Fruit fly (Drosophila melanogaster) whole organism: ENCODE measurements around the gene Cyp9f2.

ENCODE experiments used
- CG8478 ChIP-seq: fragments of >200 bp; optimal IDR thresholded peaks from 2 replicates; lab custom pipeline; 2018; ENCODE audit warnings: inconsistent platforms
- Dll ChIP-seq: fragments of >200 bp; optimal IDR thresholded peaks from 2 replicates; lab custom pipeline; 2017
- EcR ChIP-seq, 2 experiments: fragments of >200 bp; optimal IDR thresholded peaks; 2 replicates each; lab custom pipeline; 2017; ENCODE audit warnings: missing biosample characterization in 2 of 2, missing genetic modification characterization in 2 of 2, missing genetic modification reagents in 2 of 2
- pan ChIP-seq: fragments of >200 bp; optimal IDR thresholded peaks from 2 replicates; lab custom pipeline; 2017
- psq ChIP-seq: fragments of >200 bp; optimal IDR thresholded peaks from 2 replicates; lab custom pipeline; 2017
- usp ChIP-seq: fragments of >200 bp; optimal IDR thresholded peaks from 2 replicates; lab custom pipeline; 2017; ENCODE audit warnings: missing biosample characterization, missing genetic modification characterization, mixed read lengths

The Cyp9f2 gene

DNA sequence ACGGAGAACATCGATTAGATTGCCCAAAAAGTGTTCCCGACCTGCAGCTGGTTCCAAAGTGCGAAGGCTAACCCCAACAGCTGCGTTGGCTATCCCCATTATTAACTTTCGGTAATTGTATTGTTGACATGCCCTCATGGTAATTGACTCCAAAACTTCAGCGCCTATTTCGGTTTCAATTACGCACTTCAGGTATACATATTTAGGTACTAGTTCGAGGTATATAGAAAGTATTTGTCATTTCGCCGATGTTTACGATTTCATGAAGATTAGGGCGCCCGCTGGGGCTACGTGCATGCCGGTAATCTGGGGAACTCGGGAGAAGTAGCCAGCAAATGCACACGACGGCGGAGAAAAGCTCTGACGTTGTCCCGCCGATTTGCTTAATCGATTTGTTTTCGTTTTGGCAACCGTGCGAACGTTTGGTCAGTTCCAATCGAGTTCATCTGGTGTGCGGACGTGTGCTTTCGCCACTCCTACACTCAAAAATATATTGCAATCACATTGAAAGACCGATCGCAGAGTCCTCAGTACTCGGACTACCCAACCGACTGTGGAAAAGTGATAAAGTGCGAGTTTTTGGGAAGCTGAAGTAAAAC is 35.3 kb upstream of the Cyp9f2 start:
- TF ChIP-seq usp (GFP tag; lab: Kevin White, UChicago) (no peak), EcR (GFP tag; optimal IDR thresholded peaks at IDR 0.05; lab: Kevin White, UChicago) (no peak), pan (lab: Kevin White, UChicago) (no peak), Dll (lab: Kevin White, UChicago) (no peak), CG8478 (lab: Kevin White, UChicago) (no peak), psq (lab: Kevin White, UChicago) (no peak)

DNA sequence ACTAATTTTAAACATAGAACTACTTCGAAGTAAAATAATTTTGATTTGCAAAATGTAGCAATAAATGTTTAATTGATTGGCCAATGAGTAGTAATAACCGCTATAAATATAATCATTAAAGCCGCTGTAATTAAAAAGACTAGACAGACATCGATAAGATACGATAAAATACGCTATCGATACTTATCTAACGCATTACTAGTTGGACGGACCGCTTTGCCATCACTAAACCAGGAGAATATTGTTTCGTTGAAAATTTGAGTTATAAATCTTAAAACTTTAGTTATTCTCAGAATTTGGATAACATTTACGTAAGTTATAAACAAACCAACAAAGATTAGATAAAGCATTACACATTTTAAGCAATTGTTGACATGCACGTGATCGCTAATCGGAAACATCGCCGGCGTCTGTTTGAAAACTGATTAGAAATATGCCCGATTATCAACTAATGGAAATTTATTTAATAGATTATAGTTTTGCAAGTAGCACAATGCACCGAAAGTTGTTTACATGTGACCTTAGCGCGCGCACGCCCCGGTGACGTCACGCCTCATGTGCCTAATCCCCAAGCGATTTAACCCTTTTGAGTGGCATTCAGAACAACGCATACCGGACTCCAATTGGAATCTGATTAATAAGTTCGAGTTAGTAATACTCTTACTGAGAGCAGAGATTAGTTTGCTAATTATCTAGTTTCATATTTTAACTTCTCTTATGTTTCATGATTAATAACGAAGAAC is 33.7 kb upstream of the Cyp9f2 start, which contains the start of gene Desat1:
Desat1 (plus strand) TSS at position 200 of the 743 bp plus-strand sequence.
- TF ChIP-seq psq (lab: Kevin White, UChicago) (no peak), Dll (lab: Kevin White, UChicago) (no peak), pan (lab: Kevin White, UChicago) (no peak), usp (GFP tag; lab: Kevin White, UChicago) (no peak), CG8478 (lab: Kevin White, UChicago) (no peak), EcR (GFP tag; optimal IDR thresholded peaks at IDR 0.05; lab: Kevin White, UChicago) (no peak)

DNA sequence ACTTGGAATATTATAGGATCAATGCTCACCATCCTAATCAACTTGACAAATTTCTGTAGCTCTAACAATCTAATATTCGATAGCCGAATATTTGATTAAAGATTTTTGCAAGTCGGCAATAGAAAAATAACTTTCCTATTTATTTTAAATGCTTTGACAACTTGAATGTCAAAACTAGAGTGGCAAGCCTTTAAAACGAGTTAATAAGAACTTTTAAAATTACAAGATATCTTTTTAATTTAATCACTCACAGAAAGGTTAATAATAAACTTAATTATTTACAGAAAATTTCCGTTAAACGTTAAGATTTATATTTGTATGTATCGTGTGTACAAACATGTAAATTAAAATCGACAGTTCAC is 33.2 kb upstream of the Cyp9f2 start, which contains the start of the genes CG17207 and CG46427:
CG17207 (minus strand) TSS at position 101 of the 362 bp plus-strand sequence.
CG46427 (minus strand) TSS at position 101 of the 362 bp plus-strand sequence.
- TF ChIP-seq EcR (GFP tag; optimal IDR thresholded peaks at IDR 0.05; lab: Kevin White, UChicago) = no peak
- no peak for TF ChIP-seq psq (lab: Kevin White, UChicago)
- TF ChIP-seq CG8478 (lab: Kevin White, UChicago) = no peak
- no peak for TF ChIP-seq pan (lab: Kevin White, UChicago)
- no peak for TF ChIP-seq usp (GFP tag; lab: Kevin White, UChicago)
- TF ChIP-seq Dll (lab: Kevin White, UChicago) = no peak

DNA sequence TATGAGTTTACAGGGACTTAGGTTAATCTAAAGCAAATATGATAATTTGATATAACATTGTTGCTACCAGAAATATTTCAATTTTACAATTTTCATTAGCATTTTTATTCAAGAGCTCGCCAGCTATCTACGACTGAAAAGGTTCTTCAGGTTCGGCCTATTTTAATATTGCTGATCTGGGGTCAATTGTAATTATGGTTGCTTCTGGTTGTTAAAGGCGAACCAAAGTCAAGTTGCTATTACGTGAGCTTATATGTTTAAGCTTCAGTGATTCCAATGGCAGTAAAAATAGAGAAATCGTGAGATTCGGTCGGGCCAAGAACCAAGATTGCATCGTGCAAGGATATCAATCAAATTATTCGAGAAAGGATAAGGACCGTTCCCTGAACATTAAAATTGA is 30.1 kb upstream of the Cyp9f2 start, which contains the start of gene Desat2:
Desat2 (plus strand) TSS at position 301 of the 400 bp plus-strand sequence.
- TF ChIP-seq psq (lab: Kevin White, UChicago) (no peak), usp (GFP tag; lab: Kevin White, UChicago) (no peak), CG8478 (lab: Kevin White, UChicago) (no peak), EcR (GFP tag; optimal IDR thresholded peaks at IDR 0.05; lab: Kevin White, UChicago) (no peak), pan (lab: Kevin White, UChicago) (no peak), Dll (lab: Kevin White, UChicago) (no peak)

DNA sequence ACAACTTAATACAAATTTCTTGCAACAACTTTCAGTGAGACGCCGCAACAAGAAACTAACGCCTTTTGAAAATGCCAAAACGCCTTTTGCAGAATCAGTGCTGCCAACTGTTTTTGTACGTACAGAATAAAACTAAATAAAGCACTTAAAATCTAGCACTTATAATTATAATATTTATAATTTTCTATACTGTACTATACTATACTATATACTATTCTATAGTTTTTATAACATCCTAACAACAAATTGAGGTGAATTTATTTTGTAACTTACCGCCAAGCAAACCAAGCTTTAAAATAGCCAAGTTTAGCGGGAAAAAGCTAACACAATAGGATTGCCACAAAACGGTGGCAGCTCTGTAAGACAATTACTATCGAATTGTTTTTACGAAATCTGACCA is 27.9 kb upstream of the Cyp9f2 start, which contains the start of the genes Aos1 and Srlp:
Aos1 (minus strand) TSS at position 59 of the 400 bp plus-strand sequence.
Srlp (plus strand) TSS at position 335 of the 400 bp plus-strand sequence.
- TF ChIP-seq pan (lab: Kevin White, UChicago) (no peak), psq (lab: Kevin White, UChicago) (no peak), Dll (lab: Kevin White, UChicago) (no peak), usp (GFP tag; lab: Kevin White, UChicago) (no peak), CG8478 (lab: Kevin White, UChicago) (no peak)

DNA sequence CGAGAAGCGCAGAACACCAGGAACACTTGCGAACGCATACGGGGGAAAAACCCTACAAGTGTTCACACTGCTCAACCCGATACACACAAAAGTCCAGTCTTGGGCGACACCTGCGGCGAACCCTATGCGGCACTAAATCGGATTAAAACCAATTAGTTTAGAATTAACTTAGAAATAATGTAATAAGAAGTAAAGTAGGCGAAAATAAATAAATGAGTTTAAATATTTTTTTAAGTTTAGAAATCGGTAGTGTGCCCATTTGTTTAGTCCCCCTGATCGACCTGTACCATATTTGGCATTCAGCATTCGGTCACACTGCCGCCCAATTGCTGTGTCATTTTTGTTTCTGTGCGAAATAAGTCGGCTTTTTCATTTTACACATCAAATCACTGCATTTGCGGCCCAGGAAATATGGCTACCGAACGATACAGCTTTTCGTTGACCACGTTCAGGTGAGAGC is 25.2 kb upstream of the Cyp9f2 start, which contains the start of gene Prosalpha2:
Prosalpha2 (plus strand) TSS at position 292 of the 460 bp plus-strand sequence.
- no peak for TF ChIP-seq usp (GFP tag; lab: Kevin White, UChicago)
- TF ChIP-seq psq (lab: Kevin White, UChicago) = no peak
- no peak for TF ChIP-seq pan (lab: Kevin White, UChicago)
- no peak for TF ChIP-seq EcR (GFP tag; optimal IDR thresholded peaks at IDR 0.05; lab: Kevin White, UChicago)
- TF ChIP-seq Dll (lab: Kevin White, UChicago) = no peak
- TF ChIP-seq CG8478 (lab: Kevin White, UChicago) = no peak

DNA sequence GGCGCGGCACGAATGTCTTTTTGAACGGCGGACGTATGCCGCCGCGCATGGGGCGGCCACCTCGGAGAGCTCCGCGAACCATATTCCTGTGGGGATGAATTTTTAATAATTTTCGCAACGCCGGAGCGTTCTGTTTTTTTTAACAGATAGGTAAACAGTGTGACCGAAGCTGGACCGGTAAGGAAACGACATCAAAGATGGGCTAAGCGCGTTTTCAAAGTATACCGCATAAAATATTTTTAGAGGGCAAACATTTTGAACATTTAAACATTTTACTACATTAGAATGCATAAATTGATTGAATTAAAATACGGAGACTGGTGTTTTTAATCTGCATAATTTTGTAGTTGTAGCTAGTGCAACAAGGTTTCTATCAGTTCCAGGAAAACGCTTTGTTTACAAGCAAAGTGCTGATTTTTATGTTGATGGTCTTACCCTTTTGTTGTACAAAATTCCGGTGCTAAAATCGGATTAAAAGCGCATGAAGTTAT is 23.3 kb upstream of the Cyp9f2 start, which contains the start of the genes CG5641 and CG5245:
CG5641 (minus strand) TSS at position 163 of the 491 bp plus-strand sequence.
CG5245 (plus strand) TSS at position 441 of the 491 bp plus-strand sequence.
- no peak for TF ChIP-seq usp (GFP tag; lab: Kevin White, UChicago)
- no peak for TF ChIP-seq psq (lab: Kevin White, UChicago)
- TF ChIP-seq Dll (lab: Kevin White, UChicago) = no peak
- TF ChIP-seq CG8478 (lab: Kevin White, UChicago) = no peak
- no peak for TF ChIP-seq EcR (GFP tag; optimal IDR thresholded peaks at IDR 0.05; lab: Kevin White, UChicago)
- no peak for TF ChIP-seq pan (lab: Kevin White, UChicago)

DNA sequence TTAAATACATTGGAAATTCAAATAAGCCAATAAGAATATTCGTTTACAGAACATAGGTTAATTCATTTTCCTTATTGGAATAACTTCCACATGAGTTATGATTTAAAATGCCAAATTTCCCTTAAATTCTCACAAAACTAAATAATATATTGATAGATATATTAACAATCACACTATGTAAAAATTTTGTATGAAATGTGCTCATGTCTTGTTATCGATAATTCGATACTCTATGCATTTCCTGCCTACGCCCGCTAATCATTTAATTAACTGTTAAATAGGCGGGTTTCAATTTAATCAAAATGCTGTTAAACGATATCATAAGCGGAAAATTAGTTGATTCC is 20.5 kb upstream of the Cyp9f2 start, which contains the start of gene NANS:
NANS (plus strand) TSS at position 269 of the 344 bp plus-strand sequence.
- TF ChIP-seq EcR (GFP tag; optimal IDR thresholded peaks at IDR 0.05; lab: Kevin White, UChicago) = no peak
- TF ChIP-seq CG8478 (lab: Kevin White, UChicago) = no peak
- no peak for TF ChIP-seq psq (lab: Kevin White, UChicago)
- TF ChIP-seq Dll (lab: Kevin White, UChicago) = no peak
- TF ChIP-seq pan (lab: Kevin White, UChicago) = no peak
- TF ChIP-seq usp (GFP tag; lab: Kevin White, UChicago) = no peak

DNA sequence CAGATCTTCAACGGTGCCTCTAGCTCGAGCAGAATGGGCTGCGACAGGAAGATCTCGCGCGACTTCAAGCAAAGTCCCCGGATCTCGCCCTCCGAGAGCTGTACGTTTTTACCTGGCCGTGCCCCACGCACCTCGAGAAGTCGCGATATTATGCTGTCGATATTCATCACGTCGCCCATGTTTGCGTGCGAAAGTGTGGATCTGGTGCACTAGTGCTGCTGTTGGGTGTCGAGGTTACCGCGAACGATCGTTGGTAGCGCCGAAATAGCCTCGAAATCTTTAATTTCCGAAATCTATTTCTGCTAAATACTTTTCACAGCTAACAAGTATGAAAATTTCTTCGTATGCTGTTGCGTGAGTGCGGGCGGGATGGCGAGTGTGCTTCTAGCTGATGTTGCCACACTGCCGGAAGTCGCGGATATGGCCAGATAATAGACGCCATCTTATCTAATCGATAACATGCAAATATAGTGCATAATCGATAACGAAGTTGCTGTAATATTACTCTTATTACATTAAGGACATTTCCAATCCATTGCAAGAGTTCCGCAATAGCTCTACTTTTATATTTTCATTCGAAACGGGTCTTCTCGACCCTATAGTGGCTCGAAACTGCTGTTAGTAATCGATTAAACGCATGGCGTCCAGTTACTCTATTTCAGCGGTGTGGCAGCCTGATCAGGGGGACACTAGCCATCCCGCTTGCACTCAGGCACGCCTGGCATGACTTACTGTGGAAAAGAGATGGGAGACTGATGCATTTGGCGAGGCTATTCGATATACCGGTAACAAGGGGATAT is 19.9 kb upstream of the Cyp9f2 start, which contains the start of gene Pp1-87B:
Pp1-87B (minus strand) TSS at position 408 of the 800 bp plus-strand sequence.
- TF ChIP-seq usp (GFP tag; lab: Kevin White, UChicago) (no peak), CG8478 (lab: Kevin White, UChicago) (peak; percentile 71), Dll (lab: Kevin White, UChicago) (no peak), EcR (GFP tag; optimal IDR thresholded peaks at IDR 0.05; lab: Kevin White, UChicago) (no peak), pan (lab: Kevin White, UChicago) (no peak)

DNA sequence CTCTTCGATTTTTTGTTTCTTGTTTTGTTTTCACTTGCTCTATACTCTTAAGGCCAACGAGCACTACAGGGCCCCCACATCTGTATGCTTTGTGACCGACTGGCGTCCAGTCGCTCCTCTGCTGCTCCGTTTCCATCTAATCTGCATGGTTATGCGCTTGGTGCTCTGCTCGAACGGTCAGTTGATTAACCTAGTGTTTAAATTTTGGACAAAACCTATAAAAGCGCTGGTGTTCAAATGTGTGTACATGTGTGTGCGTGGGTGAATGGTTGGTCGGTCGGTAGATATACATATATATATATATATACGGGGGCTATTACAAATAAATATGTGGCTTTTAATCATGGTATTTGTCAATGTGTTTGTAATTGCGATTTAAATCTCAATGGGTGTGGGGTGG is 18.2 kb upstream of the Cyp9f2 start:
- TF ChIP-seq CG8478 (lab: Kevin White, UChicago) (no peak), psq (lab: Kevin White, UChicago) (no peak), EcR (GFP tag; optimal IDR thresholded peaks at IDR 0.05; lab: Kevin White, UChicago) (no peak), Dll (lab: Kevin White, UChicago) (no peak), pan (lab: Kevin White, UChicago) (no peak), usp (GFP tag; lab: Kevin White, UChicago) (no peak)
